Worm (Caenorhabditis elegans) whole organism, young adult: ENCODE measurements around the gene Y4C6B.2.

Source experiments
- B0035.1 ChIP-seq: sonication (generic microtip); optimal IDR thresholded peaks from 2 replicates; lab custom pipeline; 2016; ENCODE audit warnings: missing genetic modification characterization, mild to moderate bottlenecking, missing compliant biosample characterization, missing genotype, missing genetic modification reagents
- B0336.3 ChIP-seq: fragments of 200-800 bp; sonication (Bioruptor generic); IDR thresholded peaks from 2 replicates; pipeline ENCODE4 v1.3.6; 2022; ENCODE audit warnings: missing genetic modification characterization, missing compliant biosample characterization
- C17E4.6 ChIP-seq: fragments of 200-800 bp; sonication (Bioruptor generic); IDR thresholded peaks from 2 replicates; pipeline ENCODE4 v1.3.6; 2022; ENCODE audit warnings: missing genetic modification reagents, missing genetic modification characterization, missing compliant biosample characterization
- F22D6.2 ChIP-seq: sonication (generic microtip); optimal IDR thresholded peaks from 2 replicates; lab custom pipeline; 2016; ENCODE audit warnings: mild to moderate bottlenecking, missing genetic modification characterization, missing compliant biosample characterization
- F23B12.7 ChIP-seq: sonication (generic microtip); optimal IDR thresholded peaks from 2 replicates; lab custom pipeline; 2017; ENCODE audit warnings: missing genetic modification characterization, mild to moderate bottlenecking, missing compliant biosample characterization, antibody characterized with exemption, moderate library complexity; ENCODE audit not compliant: insufficient read depth
- F33H1.4 ChIP-seq: fragments of 200-800 bp; sonication (Bioruptor generic); IDR thresholded peaks from 2 replicates; pipeline ENCODE4 v1.3.6; 2022; ENCODE audit warnings: missing genetic modification reagents, missing genetic modification characterization, missing compliant biosample characterization
- F49E8.2 ChIP-seq: sonication (generic microtip); optimal IDR thresholded peaks from 3 replicates; lab custom pipeline; 2017; ENCODE audit warnings: missing genetic modification characterization, mild to moderate bottlenecking, missing compliant biosample characterization, antibody characterized with exemption, moderate library complexity; ENCODE audit not compliant: insufficient read depth
- F52B5.7 ChIP-seq: sonication (generic microtip); optimal IDR thresholded peaks from 2 replicates; lab custom pipeline; 2016; ENCODE audit warnings: mild to moderate bottlenecking, missing genetic modification characterization, missing compliant biosample characterization
- F55B11.4 ChIP-seq: sonication (generic microtip); optimal IDR thresholded peaks from 2 replicates; lab custom pipeline; 2016; ENCODE audit warnings: missing compliant biosample characterization, missing genetic modification characterization, borderline replicate concordance; ENCODE audit not compliant: insufficient read depth
- F57A8.1 ChIP-seq: fragments of 200-800 bp; sonication (Bioruptor generic); optimal IDR thresholded peaks from 2 replicates; lab custom pipeline; 2018; ENCODE audit warnings: mild to moderate bottlenecking, missing genetic modification characterization, moderate library complexity, missing compliant biosample characterization
- F57C9.4 ChIP-seq: sonication (generic microtip); optimal IDR thresholded peaks from 2 replicates; lab custom pipeline; 2017; ENCODE audit warnings: mild to moderate bottlenecking, missing genetic modification characterization, missing compliant biosample characterization
- T26A5.8 ChIP-seq: sonication (generic microtip); optimal IDR thresholded peaks from 2 replicates; lab custom pipeline; 2016; ENCODE audit warnings: missing genetic modification characterization, missing compliant biosample characterization
- Y53F4B.3 ChIP-seq: fragments of 200-800 bp; sonication (Bioruptor generic); IDR thresholded peaks from 2 replicates; pipeline ENCODE4 v1.3.6; 2022; ENCODE audit warnings: missing genetic modification reagents, missing genetic modification characterization, missing compliant biosample characterization
- Y53G8AR.9 ChIP-seq: fragments of 200-800 bp; sonication (Bioruptor generic); conservative IDR thresholded peaks from 2 replicates; pipeline ENCODE4 v1.3.6; 2022; ENCODE audit warnings: missing genetic modification reagents, missing genetic modification characterization, missing compliant biosample characterization
- Y56A3A.18 ChIP-seq: fragments of 200-800 bp; sonication (Bioruptor generic); IDR thresholded peaks from 2 replicates; pipeline ENCODE4 v1.3.6; 2022; ENCODE audit warnings: missing genetic modification reagents, missing genetic modification characterization, missing compliant biosample characterization
- Y95B8A.8 ChIP-seq: fragments of 200-800 bp; sonication (Bioruptor generic); IDR thresholded peaks from 2 replicates; pipeline ENCODE4 v1.3.6; 2022; ENCODE audit warnings: missing genetic modification reagents, missing genetic modification characterization, missing compliant biosample characterization
- ama-1 ChIP-seq, 3 experiments: fragments of 150-350 bp in 1 of 3; sonication (generic microtip) in 2 of 3; optimal IDR thresholded peaks; 2 replicates each; lab custom pipeline; 2014 to 2018; ENCODE audit warnings: missing biosample characterization in 2 of 3, missing genetic modification characterization in 2 of 3, missing genetic modification reagents in 2 of 3
- aptf-3 ChIP-seq: fragments of 200-800 bp; sonication (Bioruptor generic); IDR thresholded peaks from 2 replicates; pipeline ENCODE4 v1.3.6; 2022; ENCODE audit warnings: missing genetic modification characterization, missing compliant biosample characterization
- atf-7 ChIP-seq: sonication (generic microtip); optimal IDR thresholded peaks from 2 replicates; lab custom pipeline; 2017; ENCODE audit warnings: mild to moderate bottlenecking, missing genetic modification characterization, missing compliant biosample characterization
- athp-1 ChIP-seq: sonication (generic microtip); optimal IDR thresholded peaks from 2 replicates; lab custom pipeline; 2017; ENCODE audit warnings: mild to moderate bottlenecking, missing genetic modification characterization, missing compliant biosample characterization
- attf-5 ChIP-seq: fragments of 200-800 bp; sonication (Bioruptor generic); optimal IDR thresholded peaks from 2 replicates; lab custom pipeline; 2018; ENCODE audit warnings: mild to moderate bottlenecking, missing genetic modification characterization, missing compliant biosample characterization
- bed-1 ChIP-seq: fragments of 200-800 bp; sonication (Bioruptor generic); IDR thresholded peaks from 2 replicates; pipeline ENCODE4 v1.3.6; 2022; ENCODE audit warnings: missing genetic modification reagents, missing genetic modification characterization, missing compliant biosample characterization
- cebp-2 ChIP-seq: fragments of 200-800 bp; sonication (Bioruptor generic); IDR thresholded peaks from 2 replicates; pipeline ENCODE4 v1.3.6; 2022; ENCODE audit warnings: missing genetic modification characterization, missing compliant biosample characterization
- ceh-79 ChIP-seq: sonication (generic microtip); optimal IDR thresholded peaks from 2 replicates; lab custom pipeline; 2017; ENCODE audit warnings: mild to moderate bottlenecking, missing genetic modification characterization, missing compliant biosample characterization
- dox-1 ChIP-seq: fragments of 200-800 bp; sonication (Bioruptor generic); IDR thresholded peaks from 2 replicates; pipeline ENCODE4 v1.3.6; 2022; ENCODE audit warnings: missing genetic modification reagents, missing genetic modification characterization, missing compliant biosample characterization
- egl-44 ChIP-seq: fragments of 200-800 bp; sonication (Bioruptor generic); IDR thresholded peaks from 2 replicates; pipeline ENCODE4 v1.3.6; 2022; ENCODE audit warnings: missing genetic modification reagents, missing genetic modification characterization, missing compliant biosample characterization
- ekl-4 ChIP-seq: fragments of 200-800 bp; sonication (Bioruptor generic); IDR thresholded peaks from 2 replicates; pipeline ENCODE4 v1.3.6; 2022; ENCODE audit warnings: missing genetic modification reagents, missing genetic modification characterization, missing compliant biosample characterization
- fkh-3 ChIP-seq: sonication (generic microtip); optimal IDR thresholded peaks from 2 replicates; lab custom pipeline; 2016; ENCODE audit warnings: mild to moderate bottlenecking, missing genetic modification characterization, missing compliant biosample characterization
- hlh-26 ChIP-seq: fragments of 200-800 bp; sonication (Bioruptor generic); conservative IDR thresholded peaks from 2 replicates; pipeline ENCODE4 v1.3.6; 2022; ENCODE audit warnings: missing genetic modification reagents, missing genetic modification characterization, missing compliant biosample characterization
- lin-26 ChIP-seq: fragments of 200-800 bp; sonication (Bioruptor generic); IDR thresholded peaks from 2 replicates; pipeline ENCODE4 v1.3.6; 2022; ENCODE audit warnings: missing genetic modification reagents, missing genetic modification characterization, missing compliant biosample characterization
- lsl-1 ChIP-seq: fragments of 200-800 bp; sonication (Bioruptor generic); optimal IDR thresholded peaks from 2 replicates; lab custom pipeline; 2018; ENCODE audit warnings: mild to moderate bottlenecking, missing genetic modification characterization, moderate library complexity, missing compliant biosample characterization
- lsy-27 ChIP-seq: sonication (generic microtip); optimal IDR thresholded peaks from 2 replicates; lab custom pipeline; 2017; ENCODE audit warnings: missing genetic modification characterization, mild to moderate bottlenecking, missing compliant biosample characterization, antibody characterized with exemption, missing genotype, borderline replicate concordance; ENCODE audit not compliant: insufficient read depth
- nfya-1 ChIP-seq: sonication (generic microtip); optimal IDR thresholded peaks from 2 replicates; lab custom pipeline; 2017; ENCODE audit warnings: antibody characterized with exemption, missing compliant biosample characterization, missing genetic modification characterization, borderline replicate concordance; ENCODE audit not compliant: insufficient read depth
- pbrm-1 ChIP-seq: fragments of 200-800 bp; sonication (Bioruptor generic); IDR thresholded peaks from 2 replicates; pipeline ENCODE4 v1.3.6; 2022; ENCODE audit warnings: missing genetic modification reagents, missing genetic modification characterization, missing compliant biosample characterization
- rcor-1 ChIP-seq: fragments of 200-800 bp; sonication (Bioruptor generic); IDR thresholded peaks from 2 replicates; pipeline ENCODE4 v1.3.6; 2022; ENCODE audit warnings: missing genetic modification reagents, missing genetic modification characterization, missing compliant biosample characterization
- rec-8 ChIP-seq, 2 experiments: sonication (generic microtip); optimal IDR thresholded peaks; 2 replicates each; lab custom pipeline; 2016; ENCODE audit warnings: mild to moderate bottlenecking in 2 of 2, missing genetic modification characterization in 2 of 2, missing genetic modification reagents in 2 of 2, missing genotype in 2 of 2, missing biosample characterization in 1 of 2, missing compliant biosample characterization in 1 of 2, moderate library complexity in 1 of 2
- rpc-1 ChIP-seq, 2 experiments: fragments of 150-350 bp in 1 of 2; sonication (generic microtip) in 1 of 2; optimal IDR thresholded peaks; 2 replicates each; lab custom pipeline; 2014 to 2018; ENCODE audit warnings: missing biosample characterization in 1 of 2, missing genetic modification characterization in 1 of 2, missing genetic modification reagents in 1 of 2, missing genotype in 1 of 2
- sdz-38 ChIP-seq: sonication (generic microtip); optimal IDR thresholded peaks from 2 replicates; lab custom pipeline; 2016; ENCODE audit warnings: missing genotype, missing genetic modification characterization, missing compliant biosample characterization
- sea-2 ChIP-seq: fragments of 200-800 bp; sonication (Bioruptor generic); IDR thresholded peaks from 2 replicates; pipeline ENCODE4 v1.3.6; 2022; ENCODE audit warnings: missing genetic modification characterization, missing compliant biosample characterization
- snpc-1.1 ChIP-seq: sonication (generic microtip); optimal IDR thresholded peaks from 2 replicates; lab custom pipeline; 2017; ENCODE audit warnings: missing genetic modification characterization, mild to moderate bottlenecking, missing compliant biosample characterization, antibody characterized with exemption, moderate library complexity, missing genotype, missing genetic modification reagents; ENCODE audit not compliant: insufficient read depth
- somi-1 ChIP-seq: fragments of 200-800 bp; sonication (Bioruptor generic); optimal IDR thresholded peaks from 2 replicates; lab custom pipeline; 2018; ENCODE audit warnings: mild to moderate bottlenecking, missing genetic modification characterization, missing compliant biosample characterization
- sptf-2 ChIP-seq: fragments of 200-800 bp; sonication (Bioruptor generic); optimal IDR thresholded peaks from 2 replicates; lab custom pipeline; 2018; ENCODE audit warnings: mild to moderate bottlenecking, missing genetic modification characterization, missing compliant biosample characterization
- tbp1 ChIP-seq: fragments of 200-800 bp; sonication (Bioruptor generic); optimal IDR thresholded peaks from 2 replicates; lab custom pipeline; 2018; ENCODE audit warnings: mild to moderate bottlenecking, missing genetic modification characterization, missing compliant biosample characterization
- xnd-1 ChIP-seq: sonication (generic microtip); optimal IDR thresholded peaks from 2 replicates; lab custom pipeline; 2016; ENCODE audit warnings: missing genotype, missing genetic modification reagents, missing genetic modification characterization, missing compliant biosample characterization
- zfh-2 ChIP-seq: fragments of 200-800 bp; sonication (Bioruptor generic); conservative IDR thresholded peaks from 2 replicates; pipeline ENCODE4 v1.3.6; 2022; ENCODE audit warnings: missing genetic modification reagents, missing genetic modification characterization, missing compliant biosample characterization
- ztf-18 ChIP-seq: sonication (generic microtip); optimal IDR thresholded peaks from 2 replicates; lab custom pipeline; 2016; ENCODE audit warnings: missing genotype, mild to moderate bottlenecking, missing genetic modification characterization, missing compliant biosample characterization
- ztf-28 ChIP-seq: fragments of 200-800 bp; sonication (Bioruptor generic); IDR thresholded peaks from 2 replicates; pipeline ENCODE4 v1.3.6; 2022; ENCODE audit warnings: missing genetic modification reagents, missing genetic modification characterization, missing compliant biosample characterization

Y4C6B.2 gene

ce11 chrIV:5364135-5364609, 24.8 kb downstream of the Y4C6B.2 start, which contains the start of the genes hda-6 and F41H10.4:
hda-6 (minus strand) TSS chrIV:5364306.
F41H10.4 (plus strand) TSS chrIV:5364559.
- TF ChIP-seq snpc-1.1 (tag; lab: Kevin White, UChicago) = peak; percentile 65
- TF ChIP-seq sptf-2 = no peak
- no peak for TF ChIP-seq rcor-1
- no peak for TF ChIP-seq zfh-2 (GFP tag; lab: Robert Waterston, UW)
- TF ChIP-seq sdz-38 (tag; lab: Kevin White, UChicago) = no peak
- no peak for TF ChIP-seq ceh-79 (tag; lab: Kevin White, UChicago)
- TF ChIP-seq xnd-1 (tag; lab: Kevin White, UChicago) = no peak
- TF ChIP-seq B0336.3 (GFP tag; lab: Robert Waterston, UW) = 0 out of 2 replicates have a peak, but pooled peaks have one; percentile 31
- no peak for TF ChIP-seq lin-26 (GFP tag; lab: Robert Waterston, UW)
- TF ChIP-seq ama-1 (optimal IDR thresholded peaks at IDR 0.05; lab: Kevin White, UChicago) = no peak
- TF ChIP-seq ama-1 (GFP tag; optimal IDR thresholded peaks at IDR 0.05; lab: Kevin White, UChicago) = no peak
- TF ChIP-seq Y53F4B.3 (GFP tag; lab: Robert Waterston, UW) = no peak
- TF ChIP-seq rpc-1 (optimal IDR thresholded peaks at IDR 0.05; lab: Kevin White, UChicago) = no peak
- TF ChIP-seq rpc-1 (tag; optimal IDR thresholded peaks at IDR 0.05; lab: Kevin White, UChicago) = no peak
- TF ChIP-seq B0035.1 (tag; lab: Kevin White, UChicago) = no peak
- TF ChIP-seq attf-5 (GFP tag; lab: Kevin White, UChicago) = peak; percentile 86
- no peak for TF ChIP-seq nfya-1 (tag; lab: Kevin White, UChicago)
- no peak for TF ChIP-seq C17E4.6 (GFP tag; lab: Robert Waterston, UW)
- TF ChIP-seq egl-44 (GFP tag; lab: Robert Waterston, UW) = no peak
- peak; percentile 54 for TF ChIP-seq lsl-1 (GFP tag; lab: Kevin White, UChicago)
- TF ChIP-seq Y56A3A.18 (GFP tag; lab: Robert Waterston, UW) = no peak
- TF ChIP-seq rec-8 (tag; optimal IDR thresholded peaks at IDR 0.05; lab: Kevin White, UChicago) = no peak
- TF ChIP-seq ztf-18 (tag; lab: Kevin White, UChicago) = peak; percentile 39
- peak; percentile 4 for TF ChIP-seq lsy-27 (tag; lab: Kevin White, UChicago)
- TF ChIP-seq bed-1 (GFP tag; lab: Robert Waterston, UW) = no peak
- TF ChIP-seq dox-1 (GFP tag; lab: Robert Waterston, UW) = peak; percentile 84
- peak; percentile 55; the same call in 1 of the 2 replicates for TF ChIP-seq ekl-4 (GFP tag; lab: Robert Waterston, UW)
- TF ChIP-seq F49E8.2 = no peak
- no peak for TF ChIP-seq F52B5.7 (tag; lab: Kevin White, UChicago)
- TF ChIP-seq hlh-26 (GFP tag; lab: Robert Waterston, UW) = no peak
- no peak for TF ChIP-seq T26A5.8 (tag; lab: Kevin White, UChicago)
- TF ChIP-seq aptf-3 = no peak
- peak; percentile 44 for TF ChIP-seq F33H1.4
- TF ChIP-seq pbrm-1 (GFP tag; lab: Robert Waterston, UW) = peak; percentile 31; the same call in 1 of the 2 replicates
- no peak for TF ChIP-seq F57A8.1 (GFP tag; lab: Kevin White, UChicago)
- TF ChIP-seq F57C9.4 (tag; lab: Kevin White, UChicago) = no peak
- TF ChIP-seq somi-1 = no peak
- peak; percentile 56 for TF ChIP-seq tbp1 (GFP tag; lab: Kevin White, UChicago)
- no peak for TF ChIP-seq F22D6.2 (tag; lab: Kevin White, UChicago)
- TF ChIP-seq Y95B8A.8 (GFP tag; lab: Robert Waterston, UW) = no peak
- TF ChIP-seq Y53G8AR.9 = no peak
- TF ChIP-seq F23B12.7 (tag; lab: Kevin White, UChicago) = peak; percentile 4
- peak; percentile 64 for TF ChIP-seq athp-1
- no peak for TF ChIP-seq atf-7
- TF ChIP-seq ztf-28 (GFP tag; lab: Robert Waterston, UW) = no peak
- TF ChIP-seq F55B11.4 (tag; lab: Kevin White, UChicago) = no peak
- no peak for TF ChIP-seq sea-2 (GFP tag; lab: Robert Waterston, UW)
- TF ChIP-seq fkh-3 (tag; lab: Kevin White, UChicago) = no peak
- no peak for TF ChIP-seq cebp-2
